Fruit fly (Drosophila melanogaster): ENCODE data around the gene form3.

- TF ChIP-seq CG11617 (GFP tag; optimal IDR thresholded peaks at IDR 0.05), result no peak
- no peak for TF ChIP-seq kay (GFP tag; ENCODE audit: borderline replicate concordance)
- no peak for TF ChIP-seq CG33017 (tag; optimal IDR thresholded peaks at IDR 0.05)
- no peak for TF ChIP-seq Mnt (GFP tag; optimal IDR thresholded peaks at IDR 0.05)
Observed at dm6 chr3L:7069099-7069498, 25.5 kb upstream of the form3 start, which contains the start of gene CG32391.
